Worm (Caenorhabditis elegans) whole organism, mixed stage, embryonic: ENCODE data around the gene srh-72.
"Not testable (repeated sequence)": the region's sequence is repeated elsewhere in the genome, so short reads cannot be mapped to it uniquely, and the experiment has no call there.

Experiments
- bed-3 ChIP-seq: fragments of 200-800 bp; sonication (Bioruptor generic); optimal IDR thresholded peaks from 3 replicates; lab custom pipeline; 2018; ENCODE audit warnings: mild to moderate bottlenecking, missing genetic modification characterization, moderate library complexity, missing compliant biosample characterization
- ceh-39 ChIP-seq: fragments of 150-350 bp; optimal IDR thresholded peaks from 2 replicates; lab custom pipeline; 2014; ENCODE audit warnings: missing biosample characterization, missing genetic modification characterization
- ceh-43 ChIP-seq: fragments of 200-800 bp; sonication (Bioruptor generic); optimal IDR thresholded peaks from 2 replicates; lab custom pipeline; 2018; ENCODE audit warnings: mild to moderate bottlenecking, missing genetic modification characterization, moderate library complexity, missing compliant biosample characterization
- ceh-83 ChIP-seq: fragments of 200-800 bp; sonication (Bioruptor generic); optimal IDR thresholded peaks from 2 replicates; lab custom pipeline; 2018; ENCODE audit warnings: mild to moderate bottlenecking, missing genetic modification characterization, missing compliant biosample characterization
- ces-1 ChIP-seq: fragments of 150-350 bp; optimal IDR thresholded peaks from 2 replicates; lab custom pipeline; 2014; ENCODE audit warnings: missing biosample characterization, missing genetic modification reagents, missing genetic modification characterization
- cnd-1 ChIP-seq: fragments of 200-800 bp; sonication (Bioruptor generic); optimal IDR thresholded peaks from 2 replicates; lab custom pipeline; 2018; ENCODE audit warnings: mild to moderate bottlenecking, missing genetic modification characterization, missing compliant biosample characterization
- drap-1 ChIP-seq: fragments of 200-800 bp; sonication (Bioruptor generic); optimal IDR thresholded peaks from 3 replicates; lab custom pipeline; 2018; ENCODE audit warnings: mild to moderate bottlenecking, missing genetic modification characterization, missing compliant biosample characterization
- elt-1 ChIP-seq: sonication (generic microtip); optimal IDR thresholded peaks from 2 replicates; lab custom pipeline; 2017; ENCODE audit warnings: missing genetic modification characterization, mild to moderate bottlenecking, missing compliant biosample characterization, antibody characterized with exemption, moderate library complexity, borderline replicate concordance; ENCODE audit not compliant: insufficient read depth
- elt-3 ChIP-seq: fragments of 150-350 bp; optimal IDR thresholded peaks from 2 replicates; lab custom pipeline; 2014; ENCODE audit warnings: missing biosample characterization, missing genetic modification characterization
- flh-1 ChIP-seq: fragments of 200-800 bp; sonication (Bioruptor generic); optimal IDR thresholded peaks from 2 replicates; lab custom pipeline; 2018; ENCODE audit warnings: mild to moderate bottlenecking, missing genetic modification characterization, moderate library complexity, missing compliant biosample characterization
- ham-2 ChIP-seq: fragments of 200-800 bp; sonication (Bioruptor generic); optimal IDR thresholded peaks from 2 replicates; lab custom pipeline; 2018; ENCODE audit warnings: mild to moderate bottlenecking, missing genetic modification characterization, missing compliant biosample characterization
- hlh-1 ChIP-seq: fragments of 150-350 bp; optimal IDR thresholded peaks from 2 replicates; lab custom pipeline; 2014; ENCODE audit warnings: missing biosample characterization, missing genetic modification reagents, missing genetic modification characterization
- lsy-2 ChIP-seq: fragments of 150-350 bp; optimal IDR thresholded peaks from 2 replicates; lab custom pipeline; 2014; ENCODE audit warnings: missing biosample characterization, missing genetic modification characterization
- mab-5 ChIP-seq: fragments of 150-350 bp; optimal IDR thresholded peaks from 2 replicates; lab custom pipeline; 2014; ENCODE audit warnings: missing biosample characterization, missing genetic modification characterization
- mep-1 ChIP-seq: fragments of 150-350 bp; optimal IDR thresholded peaks from 2 replicates; lab custom pipeline; 2017; ENCODE audit warnings: missing biosample characterization, missing genetic modification reagents, missing genetic modification characterization, inconsistent platforms
- mls-2 ChIP-seq: sonication (generic microtip); optimal IDR thresholded peaks from 2 replicates; lab custom pipeline; 2016; ENCODE audit warnings: mild to moderate bottlenecking, missing genetic modification characterization, moderate library complexity, missing compliant biosample characterization
- nhr-12 ChIP-seq: fragments of 150-350 bp; optimal IDR thresholded peaks from 2 replicates; lab custom pipeline; 2014; ENCODE audit warnings: missing biosample characterization, missing genetic modification characterization
- nhr-2 ChIP-seq: fragments of 150-350 bp; optimal IDR thresholded peaks from 2 replicates; lab custom pipeline; 2014; ENCODE audit warnings: missing biosample characterization, missing genetic modification characterization
- nhr-237 ChIP-seq: fragments of 150-350 bp; optimal IDR thresholded peaks from 2 replicates; lab custom pipeline; 2014; ENCODE audit warnings: missing biosample characterization, missing genetic modification characterization
- nhr-28 ChIP-seq: fragments of 150-350 bp; optimal IDR thresholded peaks from 2 replicates; lab custom pipeline; 2014; ENCODE audit warnings: missing biosample characterization, missing genetic modification characterization
- nhr-76 ChIP-seq: sonication (generic microtip); optimal IDR thresholded peaks from 2 replicates; lab custom pipeline; 2017; ENCODE audit warnings: missing biosample characterization, missing genetic modification characterization
- pha-4 ChIP-seq: fragments of 150-350 bp; optimal IDR thresholded peaks from 2 replicates; lab custom pipeline; 2018; ENCODE audit warnings: missing biosample characterization, missing genetic modification reagents, missing genetic modification characterization
- sem-2 ChIP-seq: fragments of 200-800 bp; sonication (Bioruptor generic); optimal IDR thresholded peaks from 2 replicates; lab custom pipeline; 2018; ENCODE audit warnings: mild to moderate bottlenecking, missing genetic modification characterization, missing compliant biosample characterization
- sptf-1 ChIP-seq: sonication (generic microtip); optimal IDR thresholded peaks from 2 replicates; lab custom pipeline; 2017; ENCODE audit warnings: mild to moderate bottlenecking, missing genetic modification characterization, moderate library complexity, missing compliant biosample characterization
- tbx-8 ChIP-seq: fragments of 200-800 bp; sonication (Bioruptor generic); optimal IDR thresholded peaks from 2 replicates; lab custom pipeline; 2018; ENCODE audit warnings: mild to moderate bottlenecking, missing genetic modification characterization, moderate library complexity, missing compliant biosample characterization
- unc-120 ChIP-seq: sonication (generic microtip); optimal IDR thresholded peaks from 2 replicates; lab custom pipeline; 2017; ENCODE audit warnings: missing genetic modification characterization, missing compliant biosample characterization; ENCODE audit not compliant: poor library complexity, severe bottlenecking
- unc-39 ChIP-seq: fragments of 150-350 bp; optimal IDR thresholded peaks from 2 replicates; lab custom pipeline; 2014; ENCODE audit warnings: missing biosample characterization, missing genetic modification characterization
- unc-62 ChIP-seq: fragments of 150-350 bp; optimal IDR thresholded peaks from 2 replicates; lab custom pipeline; 2014; ENCODE audit warnings: missing biosample characterization, missing genetic modification reagents, missing genetic modification characterization
- zip-8 ChIP-seq: fragments of 150-350 bp; optimal IDR thresholded peaks from 2 replicates; lab custom pipeline; 2014; ENCODE audit warnings: missing biosample characterization, missing genetic modification characterization
- ztf-11 ChIP-seq: fragments of 150-350 bp; optimal IDR thresholded peaks from 2 replicates; lab custom pipeline; 2014; ENCODE audit warnings: missing biosample characterization, missing genetic modification characterization

The srh-72 gene

ce11 chrII:1668913-1669312, 28.5 kb upstream of the srh-72 start, which contains the start of gene srw-97:
Gene srw-97 (minus strand): TSS chrII:1669013.
- TF ChIP-seq sptf-1 (tag; lab: Kevin White, UChicago), result no peak
- no peak for TF ChIP-seq ham-2 (GFP tag; lab: Kevin White, UChicago)
- no peak for TF ChIP-seq elt-1
- no peak for TF ChIP-seq zip-8
- no peak for TF ChIP-seq nhr-2 (tag; lab: Kevin White, UChicago)
- no peak for TF ChIP-seq drap-1
- no peak for TF ChIP-seq nhr-28 (tag; lab: Kevin White, UChicago)
- no peak for TF ChIP-seq unc-120 (tag; lab: Kevin White, UChicago)
- no peak for TF ChIP-seq ceh-83 (GFP tag; lab: Kevin White, UChicago)
- TF ChIP-seq nhr-76 (tag; lab: Kevin White, UChicago), result no peak
- no peak for TF ChIP-seq tbx-8
- no peak for TF ChIP-seq mls-2
- no peak for TF ChIP-seq flh-1 (GFP tag; lab: Kevin White, UChicago)
- TF ChIP-seq hlh-1, result no peak

DNA sequence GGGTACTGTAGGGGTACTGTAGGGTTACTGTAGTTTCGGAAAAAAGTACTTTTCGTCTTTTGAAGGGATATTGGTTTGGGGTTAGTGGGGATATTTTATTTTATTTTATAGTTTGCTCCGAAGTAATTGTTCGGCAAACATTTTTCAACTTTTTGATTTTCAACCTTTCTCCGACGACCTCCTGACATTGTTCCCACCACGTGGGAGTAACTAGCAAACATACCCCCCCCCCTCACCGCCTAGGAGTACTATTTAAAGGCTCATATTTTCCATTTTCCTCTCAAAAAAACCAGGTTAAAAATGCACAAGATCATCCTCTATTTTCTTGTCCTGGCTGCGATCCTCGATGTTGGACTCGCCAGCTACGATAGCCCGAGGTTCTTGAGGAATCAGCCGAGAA, 25.6 kb upstream of the srh-72 start, which contains the start of gene srlf-29:
TSS of gene srlf-29 (plus strand) at position 301 of the 400 bp plus-strand sequence.
- TF ChIP-seq mep-1 (tag; lab: Kevin White, UChicago), result no peak
- TF ChIP-seq ceh-43 (GFP tag; lab: Kevin White, UChicago), result no peak
- TF ChIP-seq mab-5, result no peak
- no peak for TF ChIP-seq nhr-237 (tag; lab: Kevin White, UChicago)
- TF ChIP-seq elt-3 (tag; lab: Kevin White, UChicago), result no peak
- TF ChIP-seq flh-1 (GFP tag; lab: Kevin White, UChicago), result no peak
- TF ChIP-seq nhr-2 (tag; lab: Kevin White, UChicago), result no peak
- no peak for TF ChIP-seq ces-1 (GFP tag; lab: Kevin White, UChicago)
- TF ChIP-seq nhr-12 (tag; lab: Kevin White, UChicago), result no peak
- TF ChIP-seq lsy-2 (tag; lab: Kevin White, UChicago), result no peak
- no peak for TF ChIP-seq mls-2
- no peak for TF ChIP-seq tbx-8
- TF ChIP-seq cnd-1 (tag; lab: Kevin White, UChicago), result no peak
- no peak for TF ChIP-seq ztf-11 (tag; lab: Kevin White, UChicago)
- TF ChIP-seq unc-62 (GFP tag; lab: Kevin White, UChicago), result no peak
- no peak for TF ChIP-seq pha-4 (tag; lab: Kevin White, UChicago)
- no peak for TF ChIP-seq unc-39
- no peak for TF ChIP-seq sem-2 (GFP tag; lab: Kevin White, UChicago)
- no peak for TF ChIP-seq nhr-76 (tag; lab: Kevin White, UChicago)
- no peak for TF ChIP-seq bed-3 (GFP tag; lab: Kevin White, UChicago)
- TF ChIP-seq, all 35 proteins: peak for 0

ce11 chrII:1663516-1663915, 23.1 kb upstream of the srh-72 start, which contains the start of gene duxl-1:
Gene duxl-1 (plus strand): TSS chrII:1663699.
- TF ChIP-seq zip-8, result peak; percentile 8
- peak; percentile 10 for TF ChIP-seq mep-1 (tag; lab: Kevin White, UChicago)
- TF ChIP-seq cnd-1 (tag; lab: Kevin White, UChicago), result peak; percentile 21
- no peak for TF ChIP-seq elt-1
- no peak for TF ChIP-seq ceh-43 (GFP tag; lab: Kevin White, UChicago)
- peak; percentile 93 for TF ChIP-seq ceh-39 (tag; lab: Kevin White, UChicago)
- peak; percentile 31 for TF ChIP-seq pha-4 (tag; lab: Kevin White, UChicago)
- no peak for TF ChIP-seq drap-1
- peak; percentile 45 for TF ChIP-seq ztf-11 (tag; lab: Kevin White, UChicago)

DNA sequence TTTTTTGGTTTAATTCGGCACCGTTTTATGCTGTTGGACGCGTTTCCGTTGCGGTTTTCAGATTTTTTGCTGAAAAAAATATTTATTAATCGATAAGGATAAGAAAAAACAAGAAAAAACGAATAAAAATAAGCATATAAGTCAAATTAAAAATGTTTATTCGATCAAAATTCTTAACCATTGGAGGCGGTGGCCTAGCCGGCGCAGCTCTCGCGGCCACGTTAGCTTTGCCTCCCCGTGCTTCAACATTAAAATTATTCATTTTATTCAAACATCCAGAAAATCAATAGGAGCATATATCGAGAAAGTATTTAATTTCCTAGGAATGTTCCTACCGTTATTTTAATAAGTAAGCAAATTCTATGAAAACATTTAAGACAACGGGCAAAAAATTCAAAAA, 22.5 kb upstream of the srh-72 start, which contains the start of gene ZC204.14:
TSS of gene ZC204.14 (minus strand) at position 69 of the 400 bp plus-strand sequence.
- TF ChIP-seq nhr-12 (tag; lab: Kevin White, UChicago) (no peak), unc-39 (no peak)

ce11 chrII:1660888-1661287, 20.5 kb upstream of the srh-72 start, which contains the start of gene ZC204.13:
Gene ZC204.13 (minus strand): TSS chrII:1660988.
- TF ChIP-seq pha-4 (tag; lab: Kevin White, UChicago); ces-1 (GFP tag; lab: Kevin White, UChicago); nhr-28 (tag; lab: Kevin White, UChicago): not testable (repeated sequence)
- TF ChIP-seq, all 35 proteins: peak for 0; not testable (repeated sequence) for 35
